Worm (Caenorhabditis elegans): Measurements from ENCODE around the gene nduc-2.

DNA sequence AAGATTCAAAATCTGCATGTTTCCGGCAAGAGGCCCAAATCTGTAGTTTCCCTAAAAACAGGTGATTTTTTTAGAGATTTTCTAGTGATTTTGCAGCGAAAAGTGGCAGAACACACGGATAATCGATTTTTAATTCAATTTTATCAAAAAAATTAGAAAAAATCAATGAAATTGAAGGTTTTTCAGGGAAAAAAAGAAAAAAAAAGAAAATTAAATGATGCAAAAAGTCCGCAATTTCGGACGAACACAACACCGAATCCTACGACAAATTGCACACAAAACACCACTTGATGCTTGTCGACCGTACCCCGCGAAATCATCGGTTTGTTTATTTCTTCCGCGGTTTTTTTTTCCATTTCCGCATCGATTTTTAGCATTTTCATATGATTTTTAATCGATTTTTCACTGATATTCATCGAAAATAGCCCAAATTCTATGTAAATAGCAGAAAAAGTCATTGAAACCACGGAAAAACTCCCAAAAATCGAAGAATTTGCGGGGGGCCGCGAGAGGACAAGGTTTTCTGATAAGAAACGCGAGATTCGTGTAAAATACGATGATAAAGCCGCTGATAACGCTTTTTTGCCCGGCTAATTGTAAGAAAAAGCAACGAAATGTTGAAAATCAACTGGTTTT, 28.4 kb downstream of the nduc-2 start, which contains the start of gene tufm-1:
- TF ChIP-seq dao-5 (tag; optimal IDR thresholded peaks at IDR 0.05): no peak
- no peak for TF ChIP-seq him-1 (tag; optimal IDR thresholded peaks at IDR 0.05)
- peak; percentile 77 for TF ChIP-seq W03F9.2 (tag; optimal IDR thresholded peaks at IDR 0.05)

Data from whole organism, L4/young adult.